Fruit fly (Drosophila melanogaster) whole organism, embryonic: ENCODE measurements around the gene CG33262.

ENCODE experiments used
- Blimp-1 ChIP-seq: fragments of 200-800 bp; sonication (Bioruptor generic); optimal IDR thresholded peaks from 3 replicates; lab custom pipeline; 2018; ENCODE audit warnings: missing biosample characterization, missing genetic modification characterization, mild to moderate bottlenecking, moderate library complexity, missing genetic modification reagents
- CG11398 ChIP-seq: fragments of 200-800 bp; sonication (Bioruptor generic); optimal IDR thresholded peaks from 2 replicates; lab custom pipeline; 2016; ENCODE audit warnings: missing biosample characterization, missing genetic modification characterization
- CG13287 ChIP-seq: fragments of 200-800 bp; sonication (Bioruptor generic); IDR thresholded peaks from 2 replicates; pipeline ENCODE4 v1.3.6; 2022; ENCODE audit warnings: missing biosample characterization, missing genetic modification characterization; ENCODE audit not compliant: partially characterized antibody
- CG18011 ChIP-seq: fragments of 200-800 bp; sonication (Bioruptor generic); optimal IDR thresholded peaks from 2 replicates; lab custom pipeline; 2017; ENCODE audit warnings: missing biosample characterization, missing genetic modification characterization, mild to moderate bottlenecking, moderate library complexity, missing genotype
- CG2199 ChIP-seq: fragments of 200-800 bp; sonication (Bioruptor generic); IDR thresholded peaks from 3 replicates; pipeline ENCODE4 v1.3.6; 2022; ENCODE audit warnings: missing biosample characterization, missing genetic modification characterization
- CG32767 ChIP-seq: fragments of 200-800 bp; sonication (Bioruptor generic); IDR thresholded peaks from 2 replicates; pipeline ENCODE4 v1.3.6; 2022; ENCODE audit warnings: missing biosample characterization, missing genetic modification characterization
- CG4820 ChIP-seq: fragments of 200-800 bp; sonication (Bioruptor generic); optimal IDR thresholded peaks from 3 replicates; lab custom pipeline; 2016; ENCODE audit warnings: missing biosample characterization, missing genetic modification characterization
- CG6689 ChIP-seq: fragments of 200-800 bp; sonication (Bioruptor generic); IDR thresholded peaks from 2 replicates; pipeline ENCODE4 v1.3.6; 2022; ENCODE audit warnings: missing biosample characterization, missing genetic modification characterization
- CG6791 ChIP-seq: fragments of 200-800 bp; sonication (Bioruptor generic); IDR thresholded peaks from 3 replicates; pipeline ENCODE4 v1.3.6; 2022; ENCODE audit warnings: missing biosample characterization, missing genetic modification characterization; ENCODE audit not compliant: partially characterized antibody
- CG7357 ChIP-seq: fragments of 200-800 bp; sonication (Bioruptor generic); IDR thresholded peaks from 3 replicates; pipeline ENCODE4 v1.3.6; 2022; ENCODE audit warnings: missing biosample characterization, missing genetic modification characterization
- CG7556 ChIP-seq: fragments of 200-800 bp; sonication (Bioruptor generic); optimal IDR thresholded peaks from 2 replicates; lab custom pipeline; 2017; ENCODE audit warnings: missing biosample characterization, mild to moderate bottlenecking, missing genetic modification characterization
- CG7928 ChIP-seq: fragments of 200-800 bp; sonication (Bioruptor generic); optimal IDR thresholded peaks from 2 replicates; lab custom pipeline; 2017; ENCODE audit warnings: missing biosample characterization, mild to moderate bottlenecking, missing genetic modification characterization
- CG9437 ChIP-seq: fragments of 200-800 bp; sonication (Bioruptor generic); optimal IDR thresholded peaks from 2 replicates; lab custom pipeline; 2018; ENCODE audit warnings: missing biosample characterization, mild to moderate bottlenecking, missing genetic modification characterization
- CkIIα-i1 ChIP-seq: fragments of 200-800 bp; sonication (Bioruptor generic); IDR thresholded peaks from 2 replicates; pipeline ENCODE4 v1.3.6; 2022; ENCODE audit warnings: missing biosample characterization, missing genetic modification characterization
- Deaf1 ChIP-seq: fragments of 200-800 bp; optimal IDR thresholded peaks from 3 replicates; lab custom pipeline; 2019; ENCODE audit warnings: missing biosample characterization, mild to moderate bottlenecking, missing genetic modification characterization, moderate library complexity
- E2f1 ChIP-seq: fragments of 200-800 bp; sonication (Bioruptor generic); IDR thresholded peaks from 2 replicates; pipeline ENCODE4 v1.3.6; 2022; ENCODE audit warnings: missing biosample characterization, missing genetic modification characterization
- HHEX ChIP-seq: fragments of 200-800 bp; sonication (Bioruptor generic); optimal IDR thresholded peaks from 3 replicates; lab custom pipeline; 2017; ENCODE audit warnings: missing biosample characterization, mild to moderate bottlenecking, missing genetic modification characterization, missing genetic modification reagents
- HLHmδ ChIP-seq: fragments of 200-800 bp; sonication (Bioruptor generic); optimal IDR thresholded peaks from 2 replicates; lab custom pipeline; 2018; ENCODE audit warnings: missing biosample characterization, mild to moderate bottlenecking, missing genetic modification characterization, moderate library complexity
- Jarid2 ChIP-seq: fragments of 200-800 bp; sonication (Bioruptor generic); optimal IDR thresholded peaks from 3 replicates; lab custom pipeline; 2017; ENCODE audit warnings: mild to moderate bottlenecking, missing biosample characterization, missing genetic modification reagents, missing genetic modification characterization
- Mad ChIP-seq: fragments of 200-800 bp; sonication (Bioruptor generic); optimal IDR thresholded peaks from 2 replicates; lab custom pipeline; 2016; ENCODE audit warnings: missing biosample characterization, missing genetic modification characterization
- Max ChIP-seq: fragments of 200-800 bp; sonication (Bioruptor generic); optimal IDR thresholded peaks from 2 replicates; lab custom pipeline; 2016; ENCODE audit warnings: missing biosample characterization, mild to moderate bottlenecking, missing genetic modification characterization
- Meics ChIP-seq: fragments of 200-800 bp; sonication (Bioruptor generic); optimal IDR thresholded peaks from 2 replicates; lab custom pipeline; 2017; ENCODE audit warnings: missing biosample characterization, mild to moderate bottlenecking, missing genetic modification characterization
- Mrtf ChIP-seq: fragments of 200-800 bp; sonication (Bioruptor generic); IDR thresholded peaks from 3 replicates; pipeline ENCODE4 v1.3.6; 2022; ENCODE audit warnings: missing biosample characterization, missing genetic modification characterization
- NFAT ChIP-seq: fragments of 200-800 bp; sonication (Bioruptor generic); IDR thresholded peaks from 2 replicates; pipeline ENCODE4 v1.3.6; 2022; ENCODE audit warnings: missing biosample characterization, missing genetic modification characterization
- Nf-YB ChIP-seq: fragments of 200-800 bp; sonication (Bioruptor generic); optimal IDR thresholded peaks from 3 replicates; lab custom pipeline; 2019; ENCODE audit warnings: missing biosample characterization, mild to moderate bottlenecking, missing genetic modification characterization, moderate library complexity
- Nf-YC ChIP-seq: fragments of 200-800 bp; optimal IDR thresholded peaks from 3 replicates; lab custom pipeline; 2019; ENCODE audit warnings: missing biosample characterization, mild to moderate bottlenecking, missing genetic modification characterization, moderate library complexity
- Opbp ChIP-seq: fragments of 200-800 bp; sonication (Bioruptor generic); IDR thresholded peaks from 3 replicates; pipeline ENCODE4 v1.3.6; 2022; ENCODE audit warnings: missing biosample characterization, missing genetic modification characterization; ENCODE audit not compliant: partially characterized antibody
- Optix ChIP-seq: fragments of 200-800 bp; sonication (Bioruptor generic); IDR thresholded peaks from 3 replicates; pipeline ENCODE4 v1.3.6; 2022; ENCODE audit warnings: missing biosample characterization, missing genetic modification characterization
- Trl ChIP-seq, 3 experiments: fragments of >200 bp in 2 of 3; fragments of 200-800 bp in 1 of 3; sonication (Bioruptor generic) in 1 of 3; optimal IDR thresholded peaks; 2 replicates in 1 of 3; 3 replicates in 2 of 3; lab custom pipeline; 2016 to 2017; ENCODE audit warnings: missing biosample characterization in 1 of 3, missing genetic modification characterization in 1 of 3
- amos ChIP-seq: fragments of 200-800 bp; sonication (Bioruptor generic); IDR thresholded peaks from 2 replicates; pipeline ENCODE4 v1.3.6; 2022; ENCODE audit warnings: missing biosample characterization, missing genetic modification characterization; ENCODE audit not compliant: partially characterized antibody
- crol ChIP-seq: fragments of 200-800 bp; sonication (Bioruptor generic); IDR thresholded peaks from 2 replicates; pipeline ENCODE4 v1.3.6; 2022; ENCODE audit warnings: missing biosample characterization, missing genetic modification characterization
- dysf ChIP-seq: fragments of 200-800 bp; sonication (Bioruptor generic); IDR thresholded peaks from 3 replicates; pipeline ENCODE4 v1.3.6; 2022; ENCODE audit warnings: missing biosample characterization, missing genetic modification characterization
- eve ChIP-seq, 2 experiments: fragments of >200 bp; optimal IDR thresholded peaks; 2 replicates each; lab custom pipeline; 2017; ENCODE audit warnings: missing biosample characterization in 2 of 2, missing genetic modification characterization in 2 of 2
- exex ChIP-seq: fragments of 200-800 bp; sonication (Bioruptor generic); optimal IDR thresholded peaks from 4 replicates; lab custom pipeline; 2018; ENCODE audit warnings: missing biosample characterization, mild to moderate bottlenecking, missing genetic modification characterization, moderate library complexity
- gfzf ChIP-seq: fragments of 200-800 bp; sonication (Bioruptor generic); optimal IDR thresholded peaks from 2 replicates; lab custom pipeline; 2016; ENCODE audit warnings: missing biosample characterization, mild to moderate bottlenecking, missing genetic modification characterization, moderate library complexity
- hkb ChIP-seq, 2 experiments: fragments of 200-800 bp in 1 of 2; fragments of >200 bp in 1 of 2; sonication (Bioruptor generic) in 1 of 2; IDR thresholded peaks in 1 of 2; optimal IDR thresholded peaks in 1 of 2; 2 replicates each; pipeline versions ENCODE4 v1.3.6 to Lab custom; 2017 to 2022; ENCODE audit warnings: missing biosample characterization in 1 of 2, missing genetic modification characterization in 1 of 2
- hth ChIP-seq: fragments of >200 bp; optimal IDR thresholded peaks from 2 replicates; lab custom pipeline; 2017; ENCODE audit warnings: inconsistent platforms
- jing ChIP-seq: fragments of 200-800 bp; sonication (Bioruptor generic); optimal IDR thresholded peaks from 2 replicates; lab custom pipeline; 2018; ENCODE audit warnings: missing biosample characterization, mild to moderate bottlenecking, missing genetic modification characterization
- lilli ChIP-seq: fragments of 200-800 bp; sonication (Bioruptor generic); optimal IDR thresholded peaks from 3 replicates; lab custom pipeline; 2016; ENCODE audit warnings: missing biosample characterization, missing genetic modification characterization
- lola ChIP-seq, 3 experiments: fragments of >200 bp in 2 of 3; fragments of 200-800 bp in 1 of 3; sonication (Bioruptor generic) in 1 of 3; optimal IDR thresholded peaks; 2 replicates each; lab custom pipeline; 2017 to 2019; ENCODE audit warnings: missing biosample characterization in 3 of 3, missing genetic modification characterization in 3 of 3, mild to moderate bottlenecking in 1 of 3, moderate library complexity in 1 of 3
- pan ChIP-seq, 4 experiments: fragments of >200 bp in 3 of 4; fragments of 200-800 bp in 1 of 4; sonication (Bioruptor generic) in 1 of 4; optimal IDR thresholded peaks in 3 of 4; IDR thresholded peaks in 1 of 4; 2 replicates each; pipeline versions ENCODE4 v1.3.6 to Lab custom; 2017 to 2022; ENCODE audit warnings: missing biosample characterization in 2 of 4, missing genetic modification characterization in 2 of 4, mixed read lengths in 1 of 4
- pfk ChIP-seq: fragments of 200-800 bp; sonication (Bioruptor generic); optimal IDR thresholded peaks from 2 replicates; lab custom pipeline; 2018; ENCODE audit warnings: missing biosample characterization, mild to moderate bottlenecking, missing genetic modification characterization, moderate library complexity
- phol ChIP-seq: fragments of 200-800 bp; sonication (Bioruptor generic); optimal IDR thresholded peaks from 3 replicates; lab custom pipeline; 2018; ENCODE audit warnings: missing biosample characterization, mild to moderate bottlenecking, missing genetic modification characterization, moderate library complexity
- pzg ChIP-seq: fragments of 200-800 bp; sonication (Bioruptor generic); optimal IDR thresholded peaks from 3 replicates; lab custom pipeline; 2018; ENCODE audit warnings: missing biosample characterization, mild to moderate bottlenecking, missing genetic modification characterization, moderate library complexity
- sd ChIP-seq: fragments of 200-800 bp; sonication (Bioruptor generic); optimal IDR thresholded peaks from 3 replicates; lab custom pipeline; 2018; ENCODE audit warnings: missing biosample characterization, mild to moderate bottlenecking, missing genetic modification characterization, moderate library complexity
- ssp ChIP-seq: fragments of 200-800 bp; sonication (Bioruptor generic); IDR thresholded peaks from 2 replicates; pipeline ENCODE4 v1.3.6; 2022; ENCODE audit warnings: missing biosample characterization, missing genetic modification characterization
- tgo ChIP-seq: fragments of 200-800 bp; sonication (Bioruptor generic); IDR thresholded peaks from 3 replicates; pipeline ENCODE4 v1.3.6; 2022; ENCODE audit warnings: missing biosample characterization, missing genetic modification characterization
- zfh1 ChIP-seq: fragments of 200-800 bp; sonication (Bioruptor generic); IDR thresholded peaks from 3 replicates; pipeline ENCODE4 v1.3.6; 2022; ENCODE audit warnings: missing biosample characterization, missing genetic modification characterization

CG33262 gene

dm6 chr3L:13113970-13114392 lies 22.1 kb upstream of the CG33262 start, which contains the start of gene trn (continued):
- TF ChIP-seq CG7556 (GFP tag; lab: Kevin White, UChicago) (no peak), lola (GFP tag; optimal IDR thresholded peaks at IDR 0.05; lab: Kevin White, UChicago) (no peak), Meics (peak; percentile 15), CG2199 (GFP tag; lab: Robert Waterston, UW) (peak; percentile 85), CG4820 (no peak), CkIIα-i1 (no peak), CG13287 (GFP tag; lab: Robert Waterston, UW) (peak; percentile 65), NFAT (GFP tag; lab: Robert Waterston, UW) (peak; percentile 64; the same call in 1 of the 2 replicates), Blimp-1 (GFP tag; lab: Kevin White, UChicago) (no peak), CG18011 (GFP tag; lab: Kevin White, UChicago) (no peak), hth (lab: Kevin White, UChicago) (no peak), pfk (peak; percentile 15), sd (tag; lab: Kevin White, UChicago) (peak; percentile 31), CG6791 (peak; percentile 48; the same call in 1 of the 3 replicates), Optix (GFP tag; lab: Robert Waterston, UW) (no peak), Jarid2 (GFP tag; lab: Kevin White, UChicago) (peak; percentile 99), lilli (GFP tag; lab: Kevin White, UChicago) (peak; percentile 43), hkb (optimal IDR thresholded peaks at IDR 0.05; lab: Kevin White, UChicago) (no peak), hkb (GFP tag; IDR thresholded peaks at IDR 0.05; lab: Robert Waterston, UW) (peak; percentile 67), jing (GFP tag; lab: Kevin White, UChicago) (peak; percentile 29), HLHmδ (peak; percentile 80), CG32767 (GFP tag; lab: Robert Waterston, UW) (peak; percentile 24; the same call in 1 of the 2 replicates), crol (GFP tag; lab: Robert Waterston, UW) (peak; percentile 55), pan (optimal IDR thresholded peaks at IDR 0.05; lab: Kevin White, UChicago) (no peak), pan (GFP tag; optimal IDR thresholded peaks at IDR 0.05 in 1 of 2, IDR thresholded peaks at IDR 0.05 in 1 of 2) (no peak), tgo (GFP tag; lab: Robert Waterston, UW) (no peak; the same call in 2 of the 3 replicates), HHEX (GFP tag; lab: Kevin White, UChicago) (peak; percentile 31), Max (no peak), CG11398 (GFP tag; lab: Kevin White, UChicago) (peak; percentile 51), Mrtf (GFP tag; lab: Robert Waterston, UW) (no peak), Deaf1 (tag; lab: Kevin White, UChicago) (peak; percentile 99), CG7357 (no peak), ssp (no peak), pzg (GFP tag; lab: Kevin White, UChicago) (no peak), phol (tag; lab: Kevin White, UChicago) (no peak), amos (GFP tag; lab: Robert Waterston, UW) (peak; percentile 49), E2f1 (no peak; the same call in 1 of the 2 replicates), exex (tag; lab: Kevin White, UChicago) (no peak), CG9437 (GFP tag; lab: Kevin White, UChicago) (peak; percentile 50), Mad (GFP tag; lab: Kevin White, UChicago) (peak; percentile 37), CG7928 (no peak), dysf (no peak; the same call in 2 of the 3 replicates), CG6689 (GFP tag; lab: Robert Waterston, UW) (no peak), Opbp (GFP tag; lab: Robert Waterston, UW) (peak; percentile 68; the same call in 2 of the 3 replicates), zfh1 (GFP tag; lab: Robert Waterston, UW) (peak; percentile 58), eve (GFP tag; optimal IDR thresholded peaks at IDR 0.05; lab: Kevin White, UChicago) (no peak), Trl (optimal IDR thresholded peaks at IDR 0.05; lab: Kevin White, UChicago) (peak; percentile 88 to 93), Trl (GFP tag; optimal IDR thresholded peaks at IDR 0.05; lab: Kevin White, UChicago) (peak; percentile 69), gfzf (GFP tag; lab: Kevin White, UChicago) (no peak), Nf-YC (tag; lab: Kevin White, UChicago) (peak; percentile 56), Nf-YB (GFP tag; lab: Kevin White, UChicago) (peak; percentile 29)
